Worm (Caenorhabditis elegans) whole organism, L4 larva: ENCODE data around the gene K09C4.2.

ENCODE experiments used
- D1046.2 ChIP-seq: fragments of 200-800 bp; sonication (Bioruptor generic); IDR thresholded peaks from 2 replicates; pipeline ENCODE4 v1.3.6; 2022; ENCODE audit warnings: missing genetic modification characterization, missing compliant biosample characterization
- F10B5.3 ChIP-seq: sonication (generic microtip); optimal IDR thresholded peaks from 2 replicates; lab custom pipeline; 2016; ENCODE audit warnings: mild to moderate bottlenecking, missing genetic modification characterization, missing compliant biosample characterization
- F37D6.2 ChIP-seq: sonication (generic microtip); optimal IDR thresholded peaks from 2 replicates; lab custom pipeline; 2016; ENCODE audit warnings: mild to moderate bottlenecking, missing genetic modification characterization, missing compliant biosample characterization
- ZK337.2 ChIP-seq: fragments of 200-800 bp; sonication (Bioruptor generic); IDR thresholded peaks from 2 replicates; pipeline ENCODE4 v1.3.6; 2022; ENCODE audit warnings: missing genetic modification reagents, missing genetic modification characterization, missing compliant biosample characterization
- aha-1 ChIP-seq: fragments of 150-350 bp; peaks from one replicate; lab custom pipeline; 2014; ENCODE audit warnings: missing biosample characterization, missing genetic modification characterization
- ceh-44 ChIP-seq: fragments of 200-800 bp; sonication (Bioruptor generic); IDR thresholded peaks from 2 replicates; pipeline ENCODE4 v1.3.6; 2022; ENCODE audit warnings: missing genetic modification reagents, missing genetic modification characterization, missing compliant biosample characterization
- ceh-82 ChIP-seq: sonication (generic microtip); optimal IDR thresholded peaks from 2 replicates; lab custom pipeline; 2017; ENCODE audit warnings: missing biosample characterization, missing genetic modification characterization
- cey-2 ChIP-seq: sonication (generic microtip); optimal IDR thresholded peaks from 3 replicates; lab custom pipeline; 2017; ENCODE audit warnings: missing genetic modification characterization, mild to moderate bottlenecking, missing compliant biosample characterization, antibody characterized with exemption, borderline replicate concordance; ENCODE audit not compliant: insufficient read depth
- daf-16 ChIP-seq, 3 experiments: sonication (generic microtip); optimal IDR thresholded peaks; 2 replicates each; lab custom pipeline; 2016 to 2017; ENCODE audit warnings: missing genetic modification characterization in 3 of 3, missing genetic modification reagents in 3 of 3, mild to moderate bottlenecking in 2 of 3, missing compliant biosample characterization in 2 of 3, missing biosample characterization in 1 of 3, moderate library complexity in 1 of 3
- daf-19 ChIP-seq: fragments of 200-800 bp; sonication (Bioruptor generic); conservative IDR thresholded peaks from 2 replicates; pipeline ENCODE4 v1.3.6; 2022; ENCODE audit warnings: missing genetic modification characterization, missing compliant biosample characterization
- daf-8 ChIP-seq: fragments of 200-800 bp; sonication (Bioruptor generic); IDR thresholded peaks from 2 replicates; pipeline ENCODE4 v1.3.6; 2022; ENCODE audit warnings: missing genetic modification characterization, missing compliant biosample characterization
- dmd-6 ChIP-seq: fragments of 200-800 bp; sonication (Bioruptor generic); IDR thresholded peaks from 2 replicates; pipeline ENCODE4 v1.3.6; 2022; ENCODE audit warnings: missing genetic modification reagents, missing genetic modification characterization, missing compliant biosample characterization
- dmd-9 ChIP-seq: fragments of 200-800 bp; sonication (Bioruptor generic); IDR thresholded peaks from 2 replicates; pipeline ENCODE4 v1.3.6; 2022; ENCODE audit warnings: missing genetic modification reagents, missing genetic modification characterization, missing compliant biosample characterization
- dpl-1 ChIP-seq: fragments of 150-350 bp; optimal IDR thresholded peaks from 2 replicates; lab custom pipeline; 2014; ENCODE audit warnings: missing biosample characterization, missing genetic modification reagents, missing genetic modification characterization
- duxl-1 ChIP-seq: sonication (generic microtip); optimal IDR thresholded peaks from 2 replicates; lab custom pipeline; 2016; ENCODE audit warnings: mild to moderate bottlenecking, missing genetic modification characterization, moderate library complexity, missing compliant biosample characterization; ENCODE audit not compliant: poor library complexity
- dve-1 ChIP-seq: sonication (generic microtip); optimal IDR thresholded peaks from 2 replicates; lab custom pipeline; 2017; ENCODE audit warnings: antibody characterized with exemption, mild to moderate bottlenecking, missing genetic modification characterization, missing compliant biosample characterization; ENCODE audit not compliant: insufficient read depth
- hlh-11 ChIP-seq: fragments of 200-800 bp; sonication (Bioruptor generic); optimal IDR thresholded peaks from 2 replicates; lab custom pipeline; 2018; ENCODE audit warnings: mild to moderate bottlenecking, missing genetic modification characterization, missing compliant biosample characterization
- hlh-30 ChIP-seq: sonication (generic microtip); optimal IDR thresholded peaks from 2 replicates; lab custom pipeline; 2017; ENCODE audit warnings: antibody characterized with exemption, mild to moderate bottlenecking, missing genetic modification characterization, missing compliant biosample characterization; ENCODE audit not compliant: insufficient read depth
- jun-1 ChIP-seq: fragments of 150-350 bp; optimal IDR thresholded peaks from 2 replicates; lab custom pipeline; 2014; ENCODE audit warnings: missing biosample characterization, missing genetic modification reagents, missing genetic modification characterization
- lin-1 ChIP-seq: fragments of 200-800 bp; sonication (Bioruptor generic); IDR thresholded peaks from 2 replicates; pipeline ENCODE4 v1.3.6; 2022; ENCODE audit warnings: missing genetic modification reagents, missing genetic modification characterization, missing compliant biosample characterization
- lin-15B ChIP-seq: fragments of 150-350 bp; sonication (generic microtip); optimal IDR thresholded peaks from 3 replicates; lab custom pipeline; 2014; ENCODE audit warnings: missing biosample characterization, missing genetic modification characterization
- lir-3 ChIP-seq: sonication (generic microtip); optimal IDR thresholded peaks from 2 replicates; lab custom pipeline; 2016; ENCODE audit warnings: mild to moderate bottlenecking, missing genetic modification characterization, missing compliant biosample characterization
- lsy-2 ChIP-seq, 2 experiments: fragments of 150-350 bp in 1 of 2; sonication (generic microtip) in 1 of 2; optimal IDR thresholded peaks; 2 replicates each; lab custom pipeline; 2014 to 2017; ENCODE audit warnings: missing biosample characterization in 2 of 2, missing genetic modification characterization in 2 of 2
- mdl-1 ChIP-seq, 2 experiments: fragments of 150-350 bp in 1 of 2; sonication (generic microtip) in 1 of 2; optimal IDR thresholded peaks; 2 replicates each; lab custom pipeline; 2014 to 2017; ENCODE audit warnings: missing biosample characterization in 2 of 2, missing genetic modification characterization in 2 of 2
- mes-2 ChIP-seq: sonication (generic microtip); optimal IDR thresholded peaks from 2 replicates; lab custom pipeline; 2016; ENCODE audit warnings: missing genotype, mild to moderate bottlenecking, missing genetic modification characterization, missing compliant biosample characterization; ENCODE audit not compliant: poor library complexity, severe bottlenecking
- mxl-3 ChIP-seq: fragments of 200-800 bp; sonication (Bioruptor generic); optimal IDR thresholded peaks from 2 replicates; lab custom pipeline; 2018; ENCODE audit warnings: mild to moderate bottlenecking, missing genetic modification characterization, missing compliant biosample characterization
- nhr-102 ChIP-seq: sonication (generic microtip); optimal IDR thresholded peaks from 2 replicates; lab custom pipeline; 2016; ENCODE audit warnings: mild to moderate bottlenecking, missing genetic modification characterization, moderate library complexity, missing compliant biosample characterization
- nhr-28 ChIP-seq: fragments of 150-350 bp; optimal IDR thresholded peaks from 2 replicates; lab custom pipeline; 2014; ENCODE audit warnings: missing biosample characterization, missing genetic modification characterization
- nhr-41 ChIP-seq: fragments of 200-800 bp; sonication (Bioruptor generic); IDR thresholded peaks from 2 replicates; pipeline ENCODE4 v1.3.6; 2022; ENCODE audit warnings: missing genetic modification reagents, missing genetic modification characterization, missing compliant biosample characterization
- nhr-48 ChIP-seq: sonication (generic microtip); optimal IDR thresholded peaks from 2 replicates; lab custom pipeline; 2016; ENCODE audit warnings: mild to moderate bottlenecking, missing genetic modification characterization, missing compliant biosample characterization
- nhr-77 ChIP-seq: fragments of 150-350 bp; optimal IDR thresholded peaks from 2 replicates; lab custom pipeline; 2014; ENCODE audit warnings: missing biosample characterization, missing genetic modification characterization
- pqm-1 ChIP-seq: sonication (generic microtip); optimal IDR thresholded peaks from 2 replicates; lab custom pipeline; 2017; ENCODE audit warnings: missing biosample characterization, missing genetic modification characterization
- spr-1 ChIP-seq: sonication (generic microtip); optimal IDR thresholded peaks from 2 replicates; lab custom pipeline; 2016; ENCODE audit warnings: mild to moderate bottlenecking, missing genetic modification characterization, missing compliant biosample characterization
- tag-97 ChIP-seq: fragments of 200-800 bp; sonication (Bioruptor generic); IDR thresholded peaks from 2 replicates; pipeline ENCODE4 v1.3.6; 2022; ENCODE audit warnings: missing genetic modification characterization, missing compliant biosample characterization
- unc-62 ChIP-seq, 3 experiments: fragments of 150-350 bp in 1 of 3; sonication (generic microtip); optimal IDR thresholded peaks in 2 of 3; peaks in 1 of 3; 1 replicate in 1 of 3; 2 replicates in 2 of 3; lab custom pipeline; 2014 to 2017; ENCODE audit warnings: missing biosample characterization in 3 of 3, missing genetic modification characterization in 3 of 3, missing genetic modification reagents in 3 of 3, missing genotype in 1 of 3
- vab-7 ChIP-seq: fragments of 200-800 bp; sonication (Bioruptor generic); IDR thresholded peaks from 2 replicates; pipeline ENCODE4 v1.3.6; 2022; ENCODE audit warnings: missing genetic modification reagents, missing genetic modification characterization, missing compliant biosample characterization
- zfp-3 ChIP-seq: fragments of 200-800 bp; sonication (Bioruptor generic); conservative IDR thresholded peaks from 2 replicates; pipeline ENCODE4 v1.3.6; 2022; ENCODE audit warnings: missing genetic modification reagents, missing genetic modification characterization, missing compliant biosample characterization

The K09C4.2 gene

ce11 chrX:3290147-3290546, 6.1 kb upstream of the K09C4.2 start (continued):
- no peak for TF ChIP-seq lin-15B (tag; lab: Kevin White, UChicago)
- TF ChIP-seq daf-16 (GFP tag; optimal IDR thresholded peaks at IDR 0.05; lab: Kevin White, UChicago), result peak in 1 of 2 experiments; percentile 53
- TF ChIP-seq daf-16 (tag; optimal IDR thresholded peaks at IDR 0.05; lab: Kevin White, UChicago), result peak; percentile 82
- peak; percentile 90 for TF ChIP-seq pqm-1 (tag; lab: Kevin White, UChicago)
- 0 out of 2 replicates have a peak, but pooled peaks have one; percentile 11 for TF ChIP-seq nhr-41 (GFP tag; lab: Robert Waterston, UW)
- peak; percentile 94 for TF ChIP-seq nhr-102 (tag; lab: Kevin White, UChicago)
- TF ChIP-seq lsy-2 (tag; optimal IDR thresholded peaks at IDR 0.05; lab: Kevin White, UChicago), result no peak
- peak in 1 of 2 experiments; percentile 69 for TF ChIP-seq mdl-1 (tag; optimal IDR thresholded peaks at IDR 0.05; lab: Kevin White, UChicago)
- no peak for TF ChIP-seq ZK337.2
- peak; percentile 13 for TF ChIP-seq aha-1 (tag; lab: Kevin White, UChicago)
- peak; percentile 39 for TF ChIP-seq mxl-3
- TF ChIP-seq hlh-30 (tag; lab: Kevin White, UChicago), result peak; percentile 68
- no peak for TF ChIP-seq tag-97 (GFP tag; lab: Robert Waterston, UW)
- TF ChIP-seq, all 104 proteins: peak for 22

- TF ChIP-seq unc-62 (GFP tag; optimal IDR thresholded peaks at IDR 0.05 in 1 of 2; lab: Kevin White, UChicago), result peak in 1 of 2 experiments; percentile 93
- TF ChIP-seq unc-62 (tag; optimal IDR thresholded peaks at IDR 0.05; lab: Kevin White, UChicago), result no peak
- TF ChIP-seq daf-16 (GFP tag; optimal IDR thresholded peaks at IDR 0.05; lab: Kevin White, UChicago), result no peak
- TF ChIP-seq daf-16 (tag; optimal IDR thresholded peaks at IDR 0.05; lab: Kevin White, UChicago), result no peak
These were observed 4.3 kb upstream of the K09C4.2 start for ce11 chrX:3291948-3292347.

DNA sequence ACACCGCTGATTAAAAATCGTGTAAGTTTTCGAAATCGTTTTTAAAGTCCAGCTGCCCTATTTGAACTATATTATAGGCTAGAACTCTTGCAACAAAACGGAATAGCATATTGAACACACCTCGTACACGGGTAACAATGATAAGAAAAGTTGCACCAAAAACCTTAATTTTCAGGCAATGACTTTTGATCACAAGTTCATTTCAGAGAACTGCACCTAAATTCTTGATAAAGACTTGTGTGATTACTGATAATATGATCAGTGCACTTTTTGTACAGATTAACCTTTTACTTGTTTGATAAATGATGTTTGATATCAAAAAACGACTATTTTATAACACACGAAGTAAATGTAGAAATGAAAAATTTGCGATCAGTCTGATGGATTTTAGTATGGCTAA, 1.5 kb downstream of the K09C4.2 start:
- peak; percentile 58 for TF ChIP-seq hlh-11 (tag; lab: Kevin White, UChicago)
- no peak for TF ChIP-seq ceh-82 (tag; lab: Kevin White, UChicago)
- peak in 1 of 2 experiments; percentile 0 for TF ChIP-seq mdl-1 (tag; optimal IDR thresholded peaks at IDR 0.05; lab: Kevin White, UChicago)
- no peak for TF ChIP-seq jun-1 (tag; lab: Kevin White, UChicago)
- TF ChIP-seq nhr-102 (tag; lab: Kevin White, UChicago), result no peak
- peak; percentile 71 for TF ChIP-seq aha-1 (tag; lab: Kevin White, UChicago)
- peak; percentile 96 for TF ChIP-seq dmd-6 (GFP tag; lab: Robert Waterston, UW)
- peak; percentile 78 for TF ChIP-seq nhr-28 (tag; lab: Kevin White, UChicago)
- no peak for TF ChIP-seq mxl-3
- peak in 1 of 2 experiments; percentile 78 for TF ChIP-seq unc-62 (GFP tag; optimal IDR thresholded peaks at IDR 0.05 in 1 of 2; lab: Kevin White, UChicago)
- no peak for TF ChIP-seq unc-62 (tag; optimal IDR thresholded peaks at IDR 0.05; lab: Kevin White, UChicago)
- TF ChIP-seq lin-1 (GFP tag; lab: Robert Waterston, UW), result no peak
- TF ChIP-seq F37D6.2 (tag; lab: Kevin White, UChicago), result no peak
- peak; percentile 18 for TF ChIP-seq hlh-30 (tag; lab: Kevin White, UChicago)
- TF ChIP-seq nhr-77, result peak; percentile 69
- TF ChIP-seq nhr-48 (tag; lab: Kevin White, UChicago), result peak; percentile 39
- peak; percentile 59 for TF ChIP-seq dve-1
- TF ChIP-seq pqm-1 (tag; lab: Kevin White, UChicago), result peak; percentile 61
- TF ChIP-seq daf-16 (GFP tag; optimal IDR thresholded peaks at IDR 0.05; lab: Kevin White, UChicago), result no peak
- peak; percentile 73 for TF ChIP-seq daf-16 (tag; optimal IDR thresholded peaks at IDR 0.05; lab: Kevin White, UChicago)
- TF ChIP-seq daf-8 (GFP tag; lab: Robert Waterston, UW), result no peak

DNA sequence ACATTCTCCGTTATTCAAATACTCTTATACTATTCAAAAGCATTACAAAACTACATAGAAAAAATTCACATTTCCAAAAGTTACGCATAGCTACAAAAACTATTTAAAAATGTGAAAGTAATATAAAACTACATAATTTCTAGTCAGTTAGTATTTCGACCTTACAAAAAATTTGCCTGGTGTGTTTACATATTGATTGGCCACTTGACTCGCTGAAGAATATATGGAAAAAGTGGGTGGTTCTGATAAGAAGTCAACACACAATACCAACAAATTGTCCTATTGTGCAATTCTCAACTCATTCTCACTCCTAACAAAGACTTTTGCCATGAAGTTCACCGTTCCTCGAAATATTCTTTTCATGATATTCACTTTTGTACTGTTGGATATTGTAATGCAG, 2.3 kb downstream of the K09C4.2 start, which contains the start of gene K09C4.1:
TSS of gene K09C4.1 (plus strand) at position 301 of the 400 bp plus-strand sequence.
- no peak for TF ChIP-seq ceh-44 (GFP tag; lab: Robert Waterston, UW)
- TF ChIP-seq hlh-30 (tag; lab: Kevin White, UChicago), result no peak
- no peak for TF ChIP-seq daf-19 (GFP tag; lab: Robert Waterston, UW)
- no peak for TF ChIP-seq zfp-3 (GFP tag; lab: Robert Waterston, UW)
- no peak for TF ChIP-seq mes-2 (tag; lab: Kevin White, UChicago)
- TF ChIP-seq cey-2, result no peak
- peak; percentile 26 for TF ChIP-seq nhr-28 (tag; lab: Kevin White, UChicago)
- no peak for TF ChIP-seq daf-16 (GFP tag; optimal IDR thresholded peaks at IDR 0.05; lab: Kevin White, UChicago)
- TF ChIP-seq daf-16 (tag; optimal IDR thresholded peaks at IDR 0.05; lab: Kevin White, UChicago), result peak; percentile 46
- TF ChIP-seq tag-97 (GFP tag; lab: Robert Waterston, UW), result no peak
- no peak for TF ChIP-seq dmd-9 (GFP tag; lab: Robert Waterston, UW)
- no peak for TF ChIP-seq vab-7 (GFP tag; lab: Robert Waterston, UW)
- TF ChIP-seq D1046.2, result no peak
- no peak for TF ChIP-seq duxl-1 (tag; lab: Kevin White, UChicago)
- no peak for TF ChIP-seq lir-3
- TF ChIP-seq dpl-1 (GFP tag; lab: Kevin White, UChicago), result no peak
- TF ChIP-seq F10B5.3 (tag; lab: Kevin White, UChicago), result no peak
- TF ChIP-seq spr-1 (tag; lab: Kevin White, UChicago), result no peak
